Worm (Caenorhabditis elegans) whole organism, L1 larva: ENCODE data around the gene msp-58.
"Not testable (repeated sequence)": the region's sequence is repeated elsewhere in the genome, so short reads cannot be mapped to it uniquely, and the experiment has no call there.

Experiments used
- jun-1 ChIP-seq: fragments of 150-350 bp; optimal IDR thresholded peaks from 2 replicates; lab custom pipeline; 2014; ENCODE audit warnings: missing biosample characterization, missing genetic modification reagents, missing genetic modification characterization
- lin-35 ChIP-seq, 2 experiments: fragments of 150-350 bp; optimal IDR thresholded peaks; 2 replicates each; lab custom pipeline; 2014; ENCODE audit warnings: missing biosample characterization in 2 of 2, missing genetic modification characterization in 2 of 2, missing genetic modification reagents in 2 of 2
- mdl-1 ChIP-seq, 2 experiments: fragments of 150-350 bp; optimal IDR thresholded peaks; 2 replicates each; lab custom pipeline; 2014 to 2017; ENCODE audit warnings: missing biosample characterization in 2 of 2, missing genetic modification characterization in 2 of 2, inconsistent platforms in 1 of 2
- nhr-11 ChIP-seq: fragments of 150-350 bp; optimal IDR thresholded peaks from 2 replicates; lab custom pipeline; 2014; ENCODE audit warnings: missing biosample characterization, missing genetic modification characterization

ce11 chrIV:5308046-5308643 is at the start of gene msp-58, which contains the start of gene ZK354.9:
- not testable (repeated sequence) for TF ChIP-seq nhr-11 (tag; lab: Kevin White, UChicago); jun-1 (tag; lab: Kevin White, UChicago); lin-35 (GFP tag; optimal IDR thresholded peaks at IDR 0.05; lab: Kevin White, UChicago); mdl-1 (tag; optimal IDR thresholded peaks at IDR 0.05; lab: Kevin White, UChicago)
